Fruit fly (Drosophila melanogaster) whole organism, embryonic: Measurements from ENCODE around the gene CG31268.

Source experiments
- Bdp1 ChIP-seq: fragments of 200-800 bp; sonication (Bioruptor generic); optimal IDR thresholded peaks from 3 replicates; lab custom pipeline; 2016; ENCODE audit warnings: missing biosample characterization, missing genetic modification characterization
- CG10543 ChIP-seq: fragments of 200-800 bp; sonication (Bioruptor generic); optimal IDR thresholded peaks from 3 replicates; lab custom pipeline; 2017; ENCODE audit warnings: missing biosample characterization, mild to moderate bottlenecking, missing genetic modification characterization, moderate library complexity
- CG1233 ChIP-seq: fragments of 200-800 bp; sonication (Bioruptor generic); optimal IDR thresholded peaks from 4 replicates; lab custom pipeline; 2018; ENCODE audit warnings: missing biosample characterization, mild to moderate bottlenecking, missing genetic modification characterization
- CG14014 ChIP-seq: fragments of 200-800 bp; sonication (Bioruptor generic); IDR thresholded peaks from 2 replicates; pipeline ENCODE4 v1.3.6; 2022; ENCODE audit warnings: missing biosample characterization, missing genetic modification characterization
- CG15011 ChIP-seq: fragments of 200-800 bp; sonication (Bioruptor generic); optimal IDR thresholded peaks from 3 replicates; lab custom pipeline; 2018; ENCODE audit warnings: missing biosample characterization, mild to moderate bottlenecking, missing genetic modification characterization
- CG15269 ChIP-seq: fragments of 200-800 bp; sonication (Bioruptor generic); optimal IDR thresholded peaks from 2 replicates; lab custom pipeline; 2018; ENCODE audit warnings: missing biosample characterization, mild to moderate bottlenecking, missing genetic modification characterization, moderate library complexity
- CG1602 ChIP-seq: fragments of 200-800 bp; sonication (Bioruptor generic); optimal IDR thresholded peaks from 3 replicates; lab custom pipeline; 2016; ENCODE audit warnings: missing biosample characterization, missing genetic modification characterization
- CG16779 ChIP-seq: fragments of 200-800 bp; sonication (Bioruptor generic); IDR thresholded peaks from 2 replicates; pipeline ENCODE4 v1.3.6; 2022; ENCODE audit warnings: missing biosample characterization, missing genetic modification characterization
- CG2712 ChIP-seq: fragments of 200-800 bp; optimal IDR thresholded peaks from 3 replicates; lab custom pipeline; 2019; ENCODE audit warnings: missing biosample characterization, mild to moderate bottlenecking, missing genetic modification characterization, moderate library complexity
- CG30403 ChIP-seq: fragments of 200-800 bp; sonication (Bioruptor generic); optimal IDR thresholded peaks from 3 replicates; lab custom pipeline; 2016; ENCODE audit warnings: missing biosample characterization, missing genetic modification characterization
- CG30431 ChIP-seq: fragments of 200-800 bp; sonication (Bioruptor generic); optimal IDR thresholded peaks from 2 replicates; lab custom pipeline; 2017; ENCODE audit warnings: missing biosample characterization, missing genetic modification characterization
- CG33557 ChIP-seq: fragments of 200-800 bp; sonication (Bioruptor generic); optimal IDR thresholded peaks from 2 replicates; lab custom pipeline; 2019; ENCODE audit warnings: missing biosample characterization, mild to moderate bottlenecking, missing genetic modification characterization, moderate library complexity
- CG34376 ChIP-seq: fragments of 200-800 bp; sonication (Bioruptor generic); optimal IDR thresholded peaks from 2 replicates; lab custom pipeline; 2018; ENCODE audit warnings: missing biosample characterization, mild to moderate bottlenecking, missing genetic modification characterization
- CG3726 ChIP-seq: fragments of 200-800 bp; sonication (Bioruptor generic); IDR thresholded peaks from 3 replicates; pipeline ENCODE4, ENCODE4 v1.3.6; 2022; ENCODE audit warnings: missing biosample characterization, missing genetic modification characterization
- CG4730 ChIP-seq: fragments of 200-800 bp; sonication (Bioruptor generic); IDR thresholded peaks from 2 replicates; pipeline ENCODE4 v1.3.6; 2022; ENCODE audit warnings: missing biosample characterization, missing genetic modification characterization
- CG6254 ChIP-seq: fragments of 200-800 bp; sonication (Bioruptor generic); optimal IDR thresholded peaks from 3 replicates; lab custom pipeline; 2017; ENCODE audit warnings: mild to moderate bottlenecking, missing biosample characterization, missing genetic modification reagents, missing genetic modification characterization
- CG6272 ChIP-seq: fragments of 200-800 bp; sonication (Bioruptor generic); IDR thresholded peaks from 2 replicates; pipeline ENCODE4 v1.3.6; 2022; ENCODE audit warnings: missing biosample characterization, missing genetic modification characterization
- CG7556 ChIP-seq: fragments of 200-800 bp; sonication (Bioruptor generic); optimal IDR thresholded peaks from 2 replicates; lab custom pipeline; 2017; ENCODE audit warnings: missing biosample characterization, mild to moderate bottlenecking, missing genetic modification characterization
- CG7928 ChIP-seq: fragments of 200-800 bp; sonication (Bioruptor generic); optimal IDR thresholded peaks from 2 replicates; lab custom pipeline; 2017; ENCODE audit warnings: missing biosample characterization, mild to moderate bottlenecking, missing genetic modification characterization
- CG8478 ChIP-seq: fragments of >200 bp; optimal IDR thresholded peaks from 2 replicates; lab custom pipeline; 2018
- CG8944 ChIP-seq: fragments of 200-800 bp; sonication (Bioruptor generic); optimal IDR thresholded peaks from 3 replicates; lab custom pipeline; 2016; ENCODE audit warnings: missing biosample characterization, missing genetic modification characterization
- CG9609 ChIP-seq: fragments of 200-800 bp; sonication (Bioruptor generic); optimal IDR thresholded peaks from 3 replicates; lab custom pipeline; 2016; ENCODE audit warnings: missing biosample characterization, missing genetic modification characterization
- Doc2 ChIP-seq: fragments of 200-800 bp; sonication (Bioruptor generic); IDR thresholded peaks from 2 replicates; pipeline ENCODE4 v1.3.6; 2022; ENCODE audit warnings: missing biosample characterization, missing genetic modification characterization
- ERR ChIP-seq: fragments of 200-800 bp; sonication (Bioruptor generic); optimal IDR thresholded peaks from 2 replicates; lab custom pipeline; 2016; ENCODE audit warnings: missing biosample characterization, missing genetic modification characterization
- Gug ChIP-seq: fragments of 200-800 bp; sonication (Bioruptor generic); IDR thresholded peaks from 4 replicates; pipeline ENCODE4 v1.3.6; 2022; ENCODE audit warnings: missing biosample characterization, missing genetic modification characterization
- Ravus ChIP-seq: fragments of 200-800 bp; sonication (Bioruptor generic); IDR thresholded peaks from 2 replicates; pipeline ENCODE4 v1.3.6; 2022; ENCODE audit warnings: missing biosample characterization, missing genetic modification characterization
- Sin3A ChIP-seq: fragments of >200 bp; optimal IDR thresholded peaks from 2 replicates; lab custom pipeline; 2018
- Sox102F ChIP-seq: fragments of 200-800 bp; sonication (Bioruptor generic); optimal IDR thresholded peaks from 2 replicates; lab custom pipeline; 2018; ENCODE audit warnings: missing biosample characterization, mild to moderate bottlenecking, missing genetic modification characterization, moderate library complexity
- btn ChIP-seq: fragments of 200-800 bp; sonication (Bioruptor generic); optimal IDR thresholded peaks from 2 replicates; lab custom pipeline; 2016; ENCODE audit warnings: missing biosample characterization, missing genetic modification characterization
- cato ChIP-seq: fragments of 200-800 bp; sonication (Bioruptor generic); optimal IDR thresholded peaks from 2 replicates; lab custom pipeline; 2016; ENCODE audit warnings: missing biosample characterization, missing genetic modification characterization, borderline replicate concordance
- chinmo ChIP-seq: fragments of 200-800 bp; sonication (Bioruptor generic); IDR thresholded peaks from 4 replicates; pipeline ENCODE4 v1.3.6; 2022; ENCODE audit warnings: missing biosample characterization, missing genetic modification characterization; ENCODE audit not compliant: partially characterized antibody
- croc ChIP-seq: fragments of 200-800 bp; sonication (Bioruptor generic); conservative IDR thresholded peaks from 3 replicates; pipeline ENCODE4 v1.3.6; 2022; ENCODE audit warnings: missing biosample characterization, missing genetic modification characterization
- dpn ChIP-seq, 2 experiments: fragments of 200-800 bp; sonication (Bioruptor generic); optimal IDR thresholded peaks; 3 replicates each; lab custom pipeline; 2016; ENCODE audit warnings: missing biosample characterization in 2 of 2, missing genetic modification characterization in 2 of 2
- fd96Cb ChIP-seq: fragments of 200-800 bp; sonication (Bioruptor generic); optimal IDR thresholded peaks from 2 replicates; lab custom pipeline; 2018; ENCODE audit warnings: missing biosample characterization, mild to moderate bottlenecking, missing genetic modification characterization, moderate library complexity
- gcm2 ChIP-seq: fragments of 200-800 bp; sonication (Bioruptor generic); optimal IDR thresholded peaks from 2 replicates; lab custom pipeline; 2016; ENCODE audit warnings: missing biosample characterization, missing genetic modification characterization
- gt ChIP-seq: fragments of 200-800 bp; sonication (Bioruptor generic); IDR thresholded peaks from 2 replicates; pipeline ENCODE4 v1.3.6; 2022; ENCODE audit warnings: missing biosample characterization, missing genetic modification characterization
- jigr1 ChIP-seq: fragments of 200-800 bp; sonication (Bioruptor generic); IDR thresholded peaks from 3 replicates; pipeline ENCODE4 v1.3.6; 2022; ENCODE audit warnings: missing biosample characterization, missing genetic modification characterization
- lab ChIP-seq: fragments of 200-800 bp; sonication (Bioruptor generic); optimal IDR thresholded peaks from 3 replicates; lab custom pipeline; 2017; ENCODE audit warnings: missing biosample characterization, missing genetic modification characterization, mild to moderate bottlenecking, moderate library complexity, missing genetic modification reagents
- lola ChIP-seq, 3 experiments: fragments of >200 bp in 2 of 3; fragments of 200-800 bp in 1 of 3; sonication (Bioruptor generic) in 1 of 3; optimal IDR thresholded peaks; 2 replicates each; lab custom pipeline; 2017 to 2019; ENCODE audit warnings: missing biosample characterization in 3 of 3, missing genetic modification characterization in 3 of 3, mild to moderate bottlenecking in 1 of 3, moderate library complexity in 1 of 3
- nerfin-2 ChIP-seq: fragments of 200-800 bp; sonication (Bioruptor generic); IDR thresholded peaks from 2 replicates; pipeline ENCODE4 v1.3.6; 2022; ENCODE audit warnings: missing biosample characterization, missing genetic modification characterization; ENCODE audit not compliant: partially characterized antibody
- peb ChIP-seq: fragments of 200-800 bp; sonication (Bioruptor generic); IDR thresholded peaks from 2 replicates; pipeline ENCODE4 v1.3.6; 2022; ENCODE audit warnings: missing biosample characterization, missing genetic modification characterization
- prd ChIP-seq, 3 experiments: fragments of >200 bp in 2 of 3; fragments of 200-800 bp in 1 of 3; sonication (Bioruptor generic) in 1 of 3; optimal IDR thresholded peaks in 2 of 3; IDR thresholded peaks in 1 of 3; 2 replicates in 2 of 3; 3 replicates in 1 of 3; pipeline versions ENCODE4 v1.3.6 to Lab custom; 2017 to 2022; ENCODE audit warnings: missing biosample characterization in 1 of 3, missing genetic modification characterization in 1 of 3
- repo ChIP-seq: fragments of 200-800 bp; sonication (Bioruptor generic); optimal IDR thresholded peaks from 2 replicates; lab custom pipeline; 2016; ENCODE audit warnings: missing biosample characterization, missing genetic modification characterization
- sd ChIP-seq: fragments of 200-800 bp; sonication (Bioruptor generic); optimal IDR thresholded peaks from 3 replicates; lab custom pipeline; 2018; ENCODE audit warnings: missing biosample characterization, mild to moderate bottlenecking, missing genetic modification characterization, moderate library complexity
- slp2 ChIP-seq: fragments of 200-800 bp; sonication (Bioruptor generic); optimal IDR thresholded peaks from 2 replicates; lab custom pipeline; 2016; ENCODE audit warnings: missing biosample characterization, missing genetic modification characterization
- tna ChIP-seq: fragments of 200-800 bp; sonication (Bioruptor generic); IDR thresholded peaks from 2 replicates; pipeline ENCODE4 v1.3.6; 2022; ENCODE audit warnings: missing biosample characterization, missing genetic modification characterization; ENCODE audit not compliant: partially characterized antibody
- tx ChIP-seq: fragments of 200-800 bp; sonication (Bioruptor generic); optimal IDR thresholded peaks from 2 replicates; lab custom pipeline; 2016; ENCODE audit warnings: missing biosample characterization, missing genetic modification characterization
- zen ChIP-seq: fragments of 200-800 bp; sonication (Bioruptor generic); optimal IDR thresholded peaks from 3 replicates; lab custom pipeline; 2018; ENCODE audit warnings: missing biosample characterization, mild to moderate bottlenecking, missing genetic modification characterization, moderate library complexity
- zfh1 ChIP-seq: fragments of 200-800 bp; sonication (Bioruptor generic); IDR thresholded peaks from 3 replicates; pipeline ENCODE4 v1.3.6; 2022; ENCODE audit warnings: missing biosample characterization, missing genetic modification characterization

Gene CG31268

DNA sequence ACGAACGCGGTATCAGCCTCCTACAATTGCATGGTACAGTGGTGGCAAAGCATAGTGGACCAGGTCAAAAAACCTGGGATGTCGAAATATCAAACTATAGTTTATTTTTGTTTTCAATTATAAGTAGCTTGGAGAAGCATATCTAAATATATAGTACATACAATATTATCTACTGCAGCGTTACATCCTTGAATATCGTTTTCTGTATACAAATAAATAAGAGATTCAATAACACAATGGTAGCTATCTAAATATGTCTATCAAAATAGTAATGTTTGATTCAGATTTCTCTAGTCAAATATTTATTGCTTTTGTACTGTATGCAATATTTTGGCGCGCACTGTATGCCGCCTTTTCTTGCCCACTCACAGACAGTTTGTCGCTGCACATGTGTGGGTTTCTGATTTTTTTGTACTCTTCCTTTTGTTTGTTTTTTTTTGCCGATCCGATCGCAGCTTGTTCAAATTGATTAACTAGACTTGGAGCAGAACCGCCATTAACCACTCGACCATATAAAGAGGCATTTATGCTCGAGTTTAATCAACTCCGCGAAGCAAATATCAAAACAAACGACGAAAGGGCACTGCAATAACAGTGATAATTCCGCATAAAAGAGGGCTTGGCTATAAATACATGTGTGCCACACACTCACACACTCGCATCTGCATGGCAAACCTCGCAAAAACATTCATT is 49.2 kb downstream of the CG31268 start (continued):
- TF ChIP-seq sd (tag; lab: Kevin White, UChicago): peak; percentile 85
- peak; percentile 97 for TF ChIP-seq CG30403 (GFP tag; lab: Kevin White, UChicago)
- peak; percentile 95 for TF ChIP-seq CG6254 (GFP tag; lab: Kevin White, UChicago)
- TF ChIP-seq jigr1 (GFP tag; lab: Robert Waterston, UW): peak; percentile 86; the same call in 2 of the 3 replicates
- peak; percentile 94 for TF ChIP-seq CG33557 (GFP tag; lab: Kevin White, UChicago)
- TF ChIP-seq CG9609 (GFP tag; lab: Kevin White, UChicago): peak; percentile 87
- TF ChIP-seq CG7556 (GFP tag; lab: Kevin White, UChicago): peak; percentile 98
- TF ChIP-seq CG8478 (lab: Kevin White, UChicago): no peak
- TF ChIP-seq CG16779 (GFP tag; lab: Robert Waterston, UW): peak; percentile 79
- TF ChIP-seq CG10543 (GFP tag; lab: Kevin White, UChicago): peak; percentile 87
- TF ChIP-seq peb (GFP tag; lab: Robert Waterston, UW): peak; percentile 90
- TF ChIP-seq ERR (GFP tag; lab: Kevin White, UChicago): peak; percentile 67
- peak; percentile 84 for TF ChIP-seq gcm2 (GFP tag; lab: Kevin White, UChicago)
- peak; percentile 84 for TF ChIP-seq CG8944 (GFP tag; lab: Kevin White, UChicago)
- TF ChIP-seq CG7928 (GFP tag; lab: Kevin White, UChicago): peak; percentile 70
- TF ChIP-seq Doc2: peak; percentile 56; the same call in 1 of the 2 replicates
- TF ChIP-seq Sin3A: no peak
- TF ChIP-seq cato: peak; percentile 94
- peak; percentile 82 for TF ChIP-seq CG4730 (GFP tag; lab: Robert Waterston, UW)
- TF ChIP-seq zen: peak; percentile 82
- peak; percentile 91 for TF ChIP-seq CG30431 (GFP tag; lab: Kevin White, UChicago)
- peak; percentile 73 for TF ChIP-seq Ravus (GFP tag; lab: Robert Waterston, UW)
- TF ChIP-seq CG6272 (GFP tag; lab: Robert Waterston, UW): peak; percentile 82
- peak; percentile 88 for TF ChIP-seq croc
- TF ChIP-seq CG1602 (GFP tag; lab: Kevin White, UChicago): peak; percentile 94
- TF ChIP-seq CG14014 (GFP tag; lab: Robert Waterston, UW): peak; percentile 93
- no peak for TF ChIP-seq tna (GFP tag; lab: Robert Waterston, UW)
- peak; percentile 87 for TF ChIP-seq CG3726 (GFP tag; lab: Robert Waterston, UW)
- TF ChIP-seq gt (GFP tag; lab: Robert Waterston, UW): peak; percentile 76
- peak; percentile 93 for TF ChIP-seq Gug (GFP tag; lab: Robert Waterston, UW)
- peak; percentile 94; the same call in 2 of the 3 replicates for TF ChIP-seq zfh1
- peak; percentile 96 for TF ChIP-seq lab (GFP tag; lab: Kevin White, UChicago)
- peak; percentile 77 for TF ChIP-seq tx (GFP tag; lab: Kevin White, UChicago)
- TF ChIP-seq Sox102F (GFP tag; lab: Kevin White, UChicago): peak; percentile 96
- TF ChIP-seq CG15269: peak; percentile 96
- peak; percentile 97 for TF ChIP-seq CG2712 (tag; lab: Kevin White, UChicago)
- TF ChIP-seq prd (optimal IDR thresholded peaks at IDR 0.05; lab: Kevin White, UChicago): no peak
- TF ChIP-seq prd (GFP tag; IDR thresholded peaks at IDR 0.05; lab: Robert Waterston, UW): peak; percentile 94
- TF ChIP-seq fd96Cb (tag; lab: Kevin White, UChicago): peak; percentile 94
- no peak for TF ChIP-seq nerfin-2 (GFP tag; lab: Robert Waterston, UW)
- TF ChIP-seq CG15011: peak; percentile 91
- peak; percentile 71 for TF ChIP-seq btn
- TF ChIP-seq lola (GFP tag; optimal IDR thresholded peaks at IDR 0.05; lab: Kevin White, UChicago): peak in 1 of 3 experiments; percentile 97
- peak; percentile 68 for TF ChIP-seq repo
- TF ChIP-seq CG1233 (GFP tag; lab: Kevin White, UChicago): peak; percentile 94
- TF ChIP-seq dpn (GFP tag; optimal IDR thresholded peaks at IDR 0.05; lab: Kevin White, UChicago): peak; percentile 90 to 94
- peak; percentile 86 for TF ChIP-seq Bdp1
- peak; percentile 90 for TF ChIP-seq slp2 (GFP tag; lab: Kevin White, UChicago)
- no peak for TF ChIP-seq chinmo (GFP tag; lab: Robert Waterston, UW)
- TF ChIP-seq CG34376: peak; percentile 88
